Fruit fly (Drosophila melanogaster) whole organism, embryonic: ENCODE data around the gene Pak.

Source experiments
- Abd-B ChIP-seq: fragments of 200-800 bp; sonication (Bioruptor generic); optimal IDR thresholded peaks from 2 replicates; lab custom pipeline; 2018; ENCODE audit warnings: missing biosample characterization, mild to moderate bottlenecking, missing genetic modification characterization, moderate library complexity
- C15 ChIP-seq: fragments of 200-800 bp; sonication (Bioruptor generic); IDR thresholded peaks from 3 replicates; pipeline ENCODE4 v1.3.6; 2022; ENCODE audit warnings: missing biosample characterization, missing genetic modification characterization
- CG11723 ChIP-seq: fragments of 200-800 bp; sonication (Bioruptor generic); optimal IDR thresholded peaks from 2 replicates; lab custom pipeline; 2017; ENCODE audit warnings: missing biosample characterization, mild to moderate bottlenecking, missing genetic modification characterization
- CG13287 ChIP-seq: fragments of 200-800 bp; sonication (Bioruptor generic); IDR thresholded peaks from 2 replicates; pipeline ENCODE4 v1.3.6; 2022; ENCODE audit warnings: missing biosample characterization, missing genetic modification characterization; ENCODE audit not compliant: partially characterized antibody
- CG14667 ChIP-seq: fragments of 200-800 bp; sonication (Bioruptor generic); IDR thresholded peaks from 2 replicates; pipeline ENCODE4 v1.3.6; 2022; ENCODE audit warnings: missing biosample characterization, missing genetic modification characterization
- CG17385 ChIP-seq: fragments of 200-800 bp; sonication (Bioruptor generic); optimal IDR thresholded peaks from 3 replicates; lab custom pipeline; 2018; ENCODE audit warnings: missing biosample characterization, mild to moderate bottlenecking, missing genetic modification characterization
- CG5953 ChIP-seq: fragments of 200-800 bp; sonication (Bioruptor generic); IDR thresholded peaks from 2 replicates; pipeline ENCODE4 v1.3.6; 2022; ENCODE audit warnings: missing biosample characterization, missing genetic modification characterization
- CG7372 ChIP-seq: fragments of 200-800 bp; sonication (Bioruptor generic); IDR thresholded peaks from 2 replicates; pipeline ENCODE4 v1.3.6; 2022; ENCODE audit warnings: missing biosample characterization, missing genetic modification characterization
- CHES-1-like ChIP-seq: fragments of 200-800 bp; sonication (Bioruptor generic); optimal IDR thresholded peaks from 2 replicates; lab custom pipeline; 2016; ENCODE audit warnings: missing biosample characterization, missing genetic modification characterization
- Camta ChIP-seq: fragments of 200-800 bp; sonication (Bioruptor generic); optimal IDR thresholded peaks from 2 replicates; lab custom pipeline; 2016; ENCODE audit warnings: missing biosample characterization, missing genetic modification characterization
- Dll ChIP-seq: fragments of 200-800 bp; sonication (Bioruptor generic); IDR thresholded peaks from 4 replicates; pipeline ENCODE4 v1.3.6; 2022; ENCODE audit warnings: missing biosample characterization, missing genetic modification characterization; ENCODE audit not compliant: partially characterized antibody
- Drgx ChIP-seq: fragments of 200-800 bp; sonication (Bioruptor generic); IDR thresholded peaks from 2 replicates; pipeline ENCODE4 v1.3.6; 2022; ENCODE audit warnings: missing biosample characterization, missing genetic modification characterization
- Fer2 ChIP-seq: fragments of 200-800 bp; sonication (Bioruptor generic); optimal IDR thresholded peaks from 2 replicates; lab custom pipeline; 2018; ENCODE audit warnings: missing biosample characterization, mild to moderate bottlenecking, missing genetic modification characterization, moderate library complexity
- Hey ChIP-seq: fragments of 200-800 bp; sonication (Bioruptor generic); optimal IDR thresholded peaks from 3 replicates; lab custom pipeline; 2018; ENCODE audit warnings: missing biosample characterization, mild to moderate bottlenecking, missing genetic modification characterization
- Jarid2 ChIP-seq: fragments of 200-800 bp; sonication (Bioruptor generic); optimal IDR thresholded peaks from 3 replicates; lab custom pipeline; 2017; ENCODE audit warnings: mild to moderate bottlenecking, missing biosample characterization, missing genetic modification reagents, missing genetic modification characterization
- Nf-YC ChIP-seq: fragments of 200-800 bp; optimal IDR thresholded peaks from 3 replicates; lab custom pipeline; 2019; ENCODE audit warnings: missing biosample characterization, mild to moderate bottlenecking, missing genetic modification characterization, moderate library complexity
- Oaz ChIP-seq: fragments of 200-800 bp; sonication (Bioruptor generic); IDR thresholded peaks from 2 replicates; pipeline ENCODE4 v1.3.6; 2022; ENCODE audit warnings: missing biosample characterization, missing genetic modification characterization
- en ChIP-seq: fragments of 200-800 bp; sonication (Bioruptor generic); optimal IDR thresholded peaks from 2 replicates; lab custom pipeline; 2016; ENCODE audit warnings: missing biosample characterization, missing genetic modification characterization
- insv ChIP-seq, 2 experiments: fragments of 200-800 bp; sonication (Bioruptor generic); optimal IDR thresholded peaks; 3 replicates each; lab custom pipeline; 2016 to 2018; ENCODE audit warnings: missing biosample characterization in 2 of 2, missing genetic modification characterization in 2 of 2
- lbe ChIP-seq: fragments of 200-800 bp; sonication (Bioruptor generic); optimal IDR thresholded peaks from 2 replicates; lab custom pipeline; 2016; ENCODE audit warnings: missing biosample characterization, mild to moderate bottlenecking, missing genetic modification characterization
- mirr ChIP-seq: fragments of 200-800 bp; sonication (Bioruptor generic); optimal IDR thresholded peaks from 3 replicates; lab custom pipeline; 2018; ENCODE audit warnings: missing biosample characterization, mild to moderate bottlenecking, missing genetic modification characterization
- nmo ChIP-seq: fragments of 200-800 bp; sonication (Bioruptor generic); optimal IDR thresholded peaks from 2 replicates; lab custom pipeline; 2018; ENCODE audit warnings: missing biosample characterization, mild to moderate bottlenecking, missing genetic modification characterization, moderate library complexity
- onecut ChIP-seq: fragments of 200-800 bp; sonication (Bioruptor generic); IDR thresholded peaks from 2 replicates; pipeline ENCODE4 v1.3.6; 2022; ENCODE audit warnings: missing biosample characterization, missing genetic modification characterization
- psq ChIP-seq: fragments of 200-800 bp; sonication (Bioruptor generic); optimal IDR thresholded peaks from 2 replicates; lab custom pipeline; 2017; ENCODE audit warnings: missing biosample characterization, missing genetic modification characterization
- ranshi ChIP-seq: fragments of 200-800 bp; sonication (Bioruptor generic); IDR thresholded peaks from 2 replicates; pipeline ENCODE4 v1.3.6; 2022; ENCODE audit warnings: missing biosample characterization, missing genetic modification characterization
- ro ChIP-seq: fragments of 200-800 bp; sonication (Bioruptor generic); IDR thresholded peaks from 2 replicates; pipeline ENCODE4 v1.3.6; 2022; ENCODE audit warnings: missing biosample characterization, missing genetic modification characterization
- sqz ChIP-seq: fragments of 200-800 bp; sonication (Bioruptor generic); optimal IDR thresholded peaks from 3 replicates; lab custom pipeline; 2018; ENCODE audit warnings: missing biosample characterization, mild to moderate bottlenecking, missing genetic modification characterization
- tap ChIP-seq: fragments of 200-800 bp; optimal IDR thresholded peaks from 3 replicates; lab custom pipeline; 2019; ENCODE audit warnings: missing biosample characterization, mild to moderate bottlenecking, missing genetic modification characterization, moderate library complexity
- tin ChIP-seq: fragments of 200-800 bp; sonication (Bioruptor generic); optimal IDR thresholded peaks from 3 replicates; lab custom pipeline; 2016; ENCODE audit warnings: missing biosample characterization, missing genetic modification characterization

The Pak gene

dm6 chr3R:6410412-6411225, 59.9 kb downstream of the Pak start (continued):
- TF ChIP-seq lbe (peak; percentile 27), sqz (GFP tag; lab: Kevin White, UChicago) (peak; percentile 77), Nf-YC (tag; lab: Kevin White, UChicago) (peak; percentile 79), Oaz (GFP tag; lab: Robert Waterston, UW) (no peak), CG13287 (peak; percentile 16; the same call in 1 of the 2 replicates), CG7372 (GFP tag; lab: Robert Waterston, UW) (peak; percentile 56), CHES-1-like (GFP tag; lab: Kevin White, UChicago) (peak; percentile 77), Fer2 (tag; lab: Kevin White, UChicago) (peak; percentile 43), Camta (peak; percentile 83), onecut (peak; percentile 52), tin (GFP tag; lab: Kevin White, UChicago) (peak; percentile 79), C15 (GFP tag; lab: Robert Waterston, UW) (no peak), Dll (GFP tag; lab: Robert Waterston, UW) (0 out of 4 replicates have a peak, but pooled peaks have one; percentile 37), insv (GFP tag; optimal IDR thresholded peaks at IDR 0.05; lab: Kevin White, UChicago) (peak in 1 of 2 experiments; percentile 52), ro (peak; percentile 17; the same call in 1 of the 2 replicates), Abd-B (GFP tag; lab: Kevin White, UChicago) (peak; percentile 79), en (GFP tag; lab: Kevin White, UChicago) (peak; percentile 65), mirr (GFP tag; lab: Kevin White, UChicago) (peak; percentile 80), ranshi (GFP tag; lab: Robert Waterston, UW) (peak; percentile 68; the same call in 1 of the 2 replicates), CG11723 (GFP tag; lab: Kevin White, UChicago) (peak; percentile 79), CG5953 (GFP tag; lab: Robert Waterston, UW) (peak; percentile 30; the same call in 1 of the 2 replicates), psq (GFP tag; lab: Kevin White, UChicago) (peak; percentile 51), Hey (tag; lab: Kevin White, UChicago) (peak; percentile 27), Jarid2 (GFP tag; lab: Kevin White, UChicago) (peak; percentile 73), CG14667 (peak; percentile 52), CG17385 (GFP tag; lab: Kevin White, UChicago) (peak; percentile 87), nmo (GFP tag; lab: Kevin White, UChicago) (peak; percentile 95), Drgx (GFP tag; lab: Robert Waterston, UW) (peak; percentile 30), tap (tag; lab: Kevin White, UChicago) (peak; percentile 86)
